Fruit fly (Drosophila melanogaster): ENCODE data around the gene Ran.

Gene Ran

DNA sequence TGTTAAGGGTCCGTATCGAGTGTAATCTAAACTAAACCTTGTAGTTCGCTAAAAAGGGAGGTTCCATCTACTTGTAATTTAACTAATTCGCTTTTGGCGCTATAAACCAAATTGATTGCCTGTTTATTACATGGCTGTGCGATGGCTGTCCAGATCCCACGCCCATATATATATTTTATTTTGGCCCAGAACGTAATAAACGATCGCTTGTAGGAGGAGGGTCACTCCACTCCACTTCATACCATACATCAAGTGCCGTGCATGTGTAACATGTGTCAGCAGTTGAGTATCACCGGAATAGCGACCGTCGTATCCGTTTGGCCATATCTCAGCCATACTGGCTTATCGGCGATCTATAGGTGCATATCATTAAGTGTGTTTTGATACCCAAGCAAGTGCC is 53.2 kb downstream of the Ran start:
- TF ChIP-seq EcR (GFP tag; optimal IDR thresholded peaks at IDR 0.05) (no peak), CG12605 (GFP tag; IDR thresholded peaks at IDR 0.05) (no peak), Ets98B (GFP tag; IDR thresholded peaks at IDR 0.05) (no peak), CG9948 (tag; optimal IDR thresholded peaks at IDR 0.05) (no peak), CG10348 (GFP tag; IDR thresholded peaks at IDR 0.05) (no peak), fd96Ca (GFP tag; IDR thresholded peaks at IDR 0.05) (no peak), CG8159 (tag; optimal IDR thresholded peaks at IDR 0.05) (no peak), Snoo (tag; optimal IDR thresholded peaks at IDR 0.05) (no peak)
